Fruit fly (Drosophila melanogaster): ENCODE data around the gene Srrm1.

The Srrm1 gene

DNA sequence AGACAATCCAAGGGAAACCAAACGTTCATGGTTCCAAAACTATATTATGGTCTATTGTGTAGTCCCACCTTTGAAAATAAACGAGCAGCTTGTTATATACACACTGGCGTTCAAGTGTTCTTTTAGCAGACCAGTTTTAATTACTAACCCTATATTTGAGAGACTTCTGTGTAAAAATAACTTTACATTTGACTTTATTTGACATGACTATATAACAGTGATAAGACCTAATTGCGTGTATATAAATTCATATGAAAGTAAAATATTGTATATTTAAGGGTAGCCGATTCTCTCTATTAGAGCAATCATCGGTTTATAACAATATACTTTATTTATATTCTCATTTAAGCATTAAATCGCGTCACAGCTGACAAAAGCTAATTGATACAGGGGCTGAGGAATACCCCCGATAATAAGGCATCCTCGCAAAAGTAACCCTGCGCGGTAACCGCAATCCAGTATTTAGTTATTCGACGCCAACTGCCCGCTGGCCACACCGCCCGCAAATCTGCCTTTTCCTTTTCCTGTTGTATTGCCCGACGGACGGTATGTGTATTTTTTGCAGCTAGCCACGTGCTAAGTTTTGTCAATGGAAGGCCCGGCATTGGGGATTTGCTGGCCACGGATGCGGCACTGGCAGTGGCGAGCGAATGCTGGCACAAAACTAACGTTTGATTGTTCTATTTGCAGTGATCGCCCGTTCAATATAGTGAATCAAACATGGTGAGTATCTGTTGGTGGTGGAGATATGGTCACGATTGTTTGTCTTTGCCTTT lies 4.9 kb downstream of the Srrm1 start, which contains the start of gene RpS4 (continued):
- TF ChIP-seq Ptx1 (GFP tag; IDR thresholded peaks at IDR 0.05) (peak; percentile 73), CG14965 (GFP tag; optimal IDR thresholded peaks at IDR 0.05; ENCODE audit: borderline replicate concordance) (peak; percentile 67), CG13296 (GFP tag; optimal IDR thresholded peaks at IDR 0.05) (peak; percentile 96), vfl (GFP tag; optimal IDR thresholded peaks at IDR 0.05) (peak; percentile 82), CG10431 (GFP tag; optimal IDR thresholded peaks at IDR 0.05) (peak; percentile 98), Chrac-16 (GFP tag; optimal IDR thresholded peaks at IDR 0.05) (peak; percentile 46), hbn (GFP tag; IDR thresholded peaks at IDR 0.05; ENCODE audit: partially characterized antibody) (0 out of 2 replicates have a peak, but pooled peaks have one; percentile 14), sqz (GFP tag; optimal IDR thresholded peaks at IDR 0.05) (peak; percentile 93), CG7786 (GFP tag; optimal IDR thresholded peaks at IDR 0.05) (peak; percentile 72), tgo (GFP tag; IDR thresholded peaks at IDR 0.05) (peak; percentile 78), Drgx (GFP tag; IDR thresholded peaks at IDR 0.05) (peak; percentile 49), tap (tag; optimal IDR thresholded peaks at IDR 0.05) (peak; percentile 79), CG34376 (GFP tag; optimal IDR thresholded peaks at IDR 0.05) (peak; percentile 99), CG1602 (GFP tag; optimal IDR thresholded peaks at IDR 0.05) (peak; percentile 59), nau (GFP tag; optimal IDR thresholded peaks at IDR 0.05) (peak; percentile 95), Gug (GFP tag; IDR thresholded peaks at IDR 0.05) (peak; percentile 89), NfI (GFP tag; optimal IDR thresholded peaks at IDR 0.05) (peak; percentile 96), inv (GFP tag; IDR thresholded peaks at IDR 0.05; ENCODE audit: partially characterized antibody) (0 out of 2 replicates have a peak, but pooled peaks have one; percentile 13), sisA (GFP tag; IDR thresholded peaks at IDR 0.05) (peak; percentile 84), insv (GFP tag; optimal IDR thresholded peaks at IDR 0.05) (peak in 1 of 2 experiments; percentile 80), Hr3 (GFP tag; optimal IDR thresholded peaks at IDR 0.05) (peak; percentile 66), Six4 (GFP tag; optimal IDR thresholded peaks at IDR 0.05) (peak; percentile 66), NK7.1 (GFP tag; optimal IDR thresholded peaks at IDR 0.05) (peak; percentile 87), H15 (GFP tag; IDR thresholded peaks at IDR 0.05) (peak; percentile 81), CG5953 (GFP tag; IDR thresholded peaks at IDR 0.05) (peak; percentile 83), CG12391 (tag; optimal IDR thresholded peaks at IDR 0.05) (peak; percentile 80), Ets65A (GFP tag) (peak; percentile 98), D19A (tag; optimal IDR thresholded peaks at IDR 0.05) (peak; percentile 43), Bteb2 (GFP tag; optimal IDR thresholded peaks at IDR 0.05) (peak; percentile 72), CG11456 (GFP tag; IDR thresholded peaks at IDR 0.05) (peak; percentile 95), Mes4 (GFP tag; optimal IDR thresholded peaks at IDR 0.05) (peak; percentile 95), dysf (GFP tag; IDR thresholded peaks at IDR 0.05) (peak; percentile 78), CG8290 (GFP tag; optimal IDR thresholded peaks at IDR 0.05) (peak; percentile 54), CG8290 (tag; optimal IDR thresholded peaks at IDR 0.05) (peak; percentile 92 to 98), D19B (GFP tag; optimal IDR thresholded peaks at IDR 0.05) (peak; percentile 72), CG30403 (GFP tag; optimal IDR thresholded peaks at IDR 0.05) (peak; percentile 73), Myb (GFP tag; optimal IDR thresholded peaks at IDR 0.05) (peak; percentile 60), h (optimal IDR thresholded peaks at IDR 0.05) (no peak), zf30C (GFP tag; optimal IDR thresholded peaks at IDR 0.05) (peak; percentile 76), bab2 (GFP tag; optimal IDR thresholded peaks at IDR 0.05) (peak; percentile 63), Fer3 (tag; optimal IDR thresholded peaks at IDR 0.05) (peak; percentile 89), CG14860 (GFP tag; IDR thresholded peaks at IDR 0.05; ENCODE audit: partially characterized antibody) (no peak), exex (tag; optimal IDR thresholded peaks at IDR 0.05) (peak; percentile 63), CG17612 (GFP tag; IDR thresholded peaks at IDR 0.05) (peak; percentile 77), Bgb (GFP tag; IDR thresholded peaks at IDR 0.05; ENCODE audit: partially characterized antibody) (peak; percentile 57; the same call in 1 of the 2 replicates), CG6791 (GFP tag; IDR thresholded peaks at IDR 0.05; ENCODE audit: partially characterized antibody) (0 out of 3 replicates have a peak, but pooled peaks have one; percentile 38), Blimp-1 (GFP tag; optimal IDR thresholded peaks at IDR 0.05) (peak; percentile 50), ems (GFP tag; optimal IDR thresholded peaks at IDR 0.05) (peak; percentile 79), fru (optimal IDR thresholded peaks at IDR 0.05) (no peak), Usf (GFP tag; optimal IDR thresholded peaks at IDR 0.05) (peak; percentile 73)
